Worm (Caenorhabditis elegans) whole organism, L3 larva: ENCODE data around the gene F45D3.1.

Source experiments
- ZK546.5 ChIP-seq: sonication (generic microtip); optimal IDR thresholded peaks from 2 replicates; lab custom pipeline; 2017; ENCODE audit warnings: missing biosample characterization, missing genetic modification characterization
- ceh-16 ChIP-seq: sonication (generic microtip); optimal IDR thresholded peaks from 2 replicates; lab custom pipeline; 2017; ENCODE audit warnings: missing biosample characterization, missing genetic modification characterization
- elt-3 ChIP-seq, 3 experiments: fragments of 150-350 bp in 1 of 3; sonication (generic microtip) in 2 of 3; optimal IDR thresholded peaks; 2 replicates in 2 of 3; 4 replicates in 1 of 3; lab custom pipeline; 2014 to 2017; ENCODE audit warnings: missing biosample characterization in 3 of 3, missing genetic modification characterization in 3 of 3
- fkh-10 ChIP-seq: sonication (generic microtip); optimal IDR thresholded peaks from 2 replicates; lab custom pipeline; 2017; ENCODE audit warnings: missing biosample characterization, missing genetic modification reagents, missing genetic modification characterization
- hmg-11 ChIP-seq: sonication (generic microtip); optimal IDR thresholded peaks from 2 replicates; lab custom pipeline; 2016; ENCODE audit warnings: missing genetic modification characterization, missing compliant biosample characterization
- jun-1 ChIP-seq: fragments of 150-350 bp; optimal IDR thresholded peaks from 2 replicates; lab custom pipeline; 2014; ENCODE audit warnings: missing biosample characterization, missing genetic modification reagents, missing genetic modification characterization
- nhr-11 ChIP-seq: fragments of 150-350 bp; optimal IDR thresholded peaks from 2 replicates; lab custom pipeline; 2014; ENCODE audit warnings: missing biosample characterization, missing genetic modification characterization
- nhr-25 ChIP-seq: sonication (generic microtip); optimal IDR thresholded peaks from 2 replicates; lab custom pipeline; 2017; ENCODE audit warnings: missing biosample characterization, missing genetic modification characterization
- nhr-77 ChIP-seq: fragments of 150-350 bp; optimal IDR thresholded peaks from 2 replicates; lab custom pipeline; 2014; ENCODE audit warnings: missing biosample characterization, missing genetic modification characterization
- snpc-4 ChIP-seq: fragments of 150-350 bp; optimal IDR thresholded peaks from 2 replicates; lab custom pipeline; 2014; ENCODE audit warnings: missing biosample characterization, missing genetic modification characterization
- unc-62 ChIP-seq: fragments of 150-350 bp; sonication (generic microtip); optimal IDR thresholded peaks from 4 replicates; lab custom pipeline; 2014; ENCODE audit warnings: missing biosample characterization, missing genetic modification reagents, missing genetic modification characterization
- ztf-11 ChIP-seq: fragments of 150-350 bp; optimal IDR thresholded peaks from 2 replicates; lab custom pipeline; 2014; ENCODE audit warnings: missing biosample characterization, missing genetic modification characterization
- ztf-4 ChIP-seq: fragments of 150-350 bp; optimal IDR thresholded peaks from 2 replicates; lab custom pipeline; 2014; ENCODE audit warnings: missing biosample characterization, missing genetic modification characterization

- TF ChIP-seq jun-1 (tag; lab: Kevin White, UChicago), result no peak
- peak; percentile 10 for TF ChIP-seq unc-62
- peak in 1 of 3 experiments; percentile 62 for TF ChIP-seq elt-3 (tag; optimal IDR thresholded peaks at IDR 0.05; lab: Kevin White, UChicago)
- no peak for TF ChIP-seq snpc-4 (tag; lab: Kevin White, UChicago)
- TF ChIP-seq ZK546.5 (tag; lab: Kevin White, UChicago), result no peak
- no peak for TF ChIP-seq ztf-4
- no peak for TF ChIP-seq fkh-10 (GFP tag; lab: Kevin White, UChicago)
- TF ChIP-seq nhr-11 (tag; lab: Kevin White, UChicago), result no peak
- no peak for TF ChIP-seq ceh-16 (tag; lab: Kevin White, UChicago)
- peak; percentile 43 for TF ChIP-seq nhr-25
- no peak for TF ChIP-seq ztf-11 (tag; lab: Kevin White, UChicago)
- no peak for TF ChIP-seq hmg-11 (tag; lab: Kevin White, UChicago)
- TF ChIP-seq nhr-77, result no peak
Observed at ce11 chrV:12551638-12552478, 25.0 kb downstream of the F45D3.1 start.
